Worm (Caenorhabditis elegans) whole organism, L2 larva: ENCODE data around the gene gst-27.

Experiments
- C34F6.9 ChIP-seq: fragments of 150-350 bp; optimal IDR thresholded peaks from 2 replicates; lab custom pipeline; 2014; ENCODE audit warnings: missing biosample characterization, missing genetic modification characterization
- F13H6.1 ChIP-seq: sonication (generic microtip); optimal IDR thresholded peaks from 2 replicates; lab custom pipeline; 2016; ENCODE audit warnings: missing genetic modification characterization, missing compliant biosample characterization
- R02D3.7 ChIP-seq: fragments of 150-350 bp; optimal IDR thresholded peaks from 2 replicates; lab custom pipeline; 2014; ENCODE audit warnings: missing biosample characterization, missing genetic modification characterization
- Y55F3AM.14 ChIP-seq: fragments of 200-800 bp; sonication (Bioruptor generic); optimal IDR thresholded peaks from 2 replicates; lab custom pipeline; 2018; ENCODE audit warnings: mild to moderate bottlenecking, missing genetic modification characterization, missing compliant biosample characterization
- ZK546.5 ChIP-seq: sonication (generic microtip); optimal IDR thresholded peaks from 2 replicates; lab custom pipeline; 2017; ENCODE audit warnings: missing biosample characterization, missing genetic modification characterization
- alr-1 ChIP-seq: fragments of 150-350 bp; optimal IDR thresholded peaks from 2 replicates; lab custom pipeline; 2014; ENCODE audit warnings: missing biosample characterization, missing genetic modification characterization
- aly-2 ChIP-seq: fragments of 150-350 bp; optimal IDR thresholded peaks from 2 replicates; lab custom pipeline; 2014; ENCODE audit warnings: missing biosample characterization, missing genetic modification characterization
- ama-1 ChIP-seq: fragments of 150-350 bp; optimal IDR thresholded peaks from 2 replicates; lab custom pipeline; 2018; ENCODE audit warnings: inconsistent platforms
- blmp-1 ChIP-seq: sonication (generic microtip); optimal IDR thresholded peaks from 2 replicates; lab custom pipeline; 2017; ENCODE audit warnings: missing genetic modification characterization, mild to moderate bottlenecking, missing compliant biosample characterization, antibody characterized with exemption, moderate library complexity; ENCODE audit not compliant: insufficient read depth
- ceh-16 ChIP-seq: fragments of 150-350 bp; optimal IDR thresholded peaks from 2 replicates; lab custom pipeline; 2014; ENCODE audit warnings: missing biosample characterization, missing genetic modification characterization
- ceh-82 ChIP-seq: fragments of 150-350 bp; optimal IDR thresholded peaks from 2 replicates; lab custom pipeline; 2014; ENCODE audit warnings: missing biosample characterization, missing genetic modification characterization
- crh-2 ChIP-seq: sonication (generic microtip); optimal IDR thresholded peaks from 2 replicates; lab custom pipeline; 2017; ENCODE audit warnings: missing biosample characterization, missing genetic modification characterization
- dmd-4 ChIP-seq: sonication (generic microtip); optimal IDR thresholded peaks from 2 replicates; lab custom pipeline; 2017; ENCODE audit warnings: missing biosample characterization, missing genetic modification characterization
- egl-27 ChIP-seq: sonication (generic microtip); optimal IDR thresholded peaks from 3 replicates; lab custom pipeline; 2017; ENCODE audit warnings: missing biosample characterization, missing genetic modification reagents, missing genetic modification characterization
- elt-1 ChIP-seq: fragments of 150-350 bp; optimal IDR thresholded peaks from 2 replicates; lab custom pipeline; 2014; ENCODE audit warnings: missing biosample characterization, missing genetic modification characterization
- elt-3 ChIP-seq: sonication (generic microtip); optimal IDR thresholded peaks from 2 replicates; lab custom pipeline; 2017; ENCODE audit warnings: missing biosample characterization, missing genetic modification characterization
- fos-1 ChIP-seq: fragments of 150-350 bp; optimal IDR thresholded peaks from 2 replicates; lab custom pipeline; 2014; ENCODE audit warnings: missing biosample characterization, missing genetic modification characterization
- gmeb-1 ChIP-seq: fragments of 150-350 bp; optimal IDR thresholded peaks from 2 replicates; lab custom pipeline; 2014; ENCODE audit warnings: missing biosample characterization, missing genetic modification characterization
- lin-11 ChIP-seq: fragments of 150-350 bp; sonication (generic microtip); optimal IDR thresholded peaks from 2 replicates; lab custom pipeline; 2014; ENCODE audit warnings: missing biosample characterization, missing genetic modification characterization, inconsistent platforms, mixed read lengths
- lin-13 ChIP-seq: fragments of 150-350 bp; optimal IDR thresholded peaks from 2 replicates; lab custom pipeline; 2014; ENCODE audit warnings: missing biosample characterization, missing genetic modification reagents, missing genetic modification characterization
- lin-39 ChIP-seq: fragments of 150-350 bp; optimal IDR thresholded peaks from 2 replicates; lab custom pipeline; 2014; ENCODE audit warnings: missing biosample characterization, missing genetic modification reagents, missing genetic modification characterization
- lsy-2 ChIP-seq, 2 experiments: fragments of 150-350 bp in 1 of 2; sonication (generic microtip) in 1 of 2; optimal IDR thresholded peaks; 2 replicates each; lab custom pipeline; 2014 to 2017; ENCODE audit warnings: missing biosample characterization in 2 of 2, missing genetic modification characterization in 2 of 2
- mab-5 ChIP-seq: fragments of 150-350 bp; optimal IDR thresholded peaks from 2 replicates; lab custom pipeline; 2014; ENCODE audit warnings: missing biosample characterization, missing genetic modification characterization
- mbf-1 ChIP-seq: sonication (generic microtip); optimal IDR thresholded peaks from 2 replicates; lab custom pipeline; 2017; ENCODE audit warnings: missing biosample characterization, missing genetic modification characterization
- nhr-10 ChIP-seq: sonication (generic microtip); optimal IDR thresholded peaks from 2 replicates; lab custom pipeline; 2017; ENCODE audit warnings: missing biosample characterization, missing genetic modification characterization
- nhr-11 ChIP-seq: fragments of 150-350 bp; optimal IDR thresholded peaks from 2 replicates; lab custom pipeline; 2014; ENCODE audit warnings: missing biosample characterization, missing genetic modification characterization
- nhr-12 ChIP-seq: fragments of 150-350 bp; optimal IDR thresholded peaks from 2 replicates; lab custom pipeline; 2014; ENCODE audit warnings: missing biosample characterization, missing genetic modification characterization
- nhr-129 ChIP-seq: fragments of 150-350 bp; optimal IDR thresholded peaks from 2 replicates; lab custom pipeline; 2014; ENCODE audit warnings: missing biosample characterization, missing genetic modification characterization
- nhr-21 ChIP-seq: fragments of 150-350 bp; optimal IDR thresholded peaks from 2 replicates; lab custom pipeline; 2014; ENCODE audit warnings: missing biosample characterization, missing genetic modification characterization
- nhr-237 ChIP-seq: fragments of 150-350 bp; optimal IDR thresholded peaks from 2 replicates; lab custom pipeline; 2014; ENCODE audit warnings: missing biosample characterization, missing genetic modification characterization
- nhr-25 ChIP-seq: fragments of 150-350 bp; sonication (generic microtip); optimal IDR thresholded peaks from 3 replicates; lab custom pipeline; 2014; ENCODE audit warnings: missing biosample characterization, missing genetic modification characterization
- nhr-6 ChIP-seq: fragments of 150-350 bp; optimal IDR thresholded peaks from 2 replicates; lab custom pipeline; 2014; ENCODE audit warnings: missing biosample characterization, missing genetic modification characterization
- nhr-77 ChIP-seq: fragments of 150-350 bp; optimal IDR thresholded peaks from 2 replicates; lab custom pipeline; 2014; ENCODE audit warnings: missing biosample characterization, missing genetic modification characterization
- peb-1 ChIP-seq: fragments of 150-350 bp; optimal IDR thresholded peaks from 2 replicates; lab custom pipeline; 2014; ENCODE audit warnings: missing biosample characterization, missing genetic modification characterization
- sem-4 ChIP-seq: fragments of 150-350 bp; optimal IDR thresholded peaks from 2 replicates; lab custom pipeline; 2014; ENCODE audit warnings: missing biosample characterization, missing genetic modification reagents, missing genetic modification characterization
- skn-1 ChIP-seq: sonication (generic microtip); optimal IDR thresholded peaks from 2 replicates; lab custom pipeline; 2017; ENCODE audit warnings: missing biosample characterization, missing genetic modification characterization
- sma-3 ChIP-seq: sonication (generic microtip); optimal IDR thresholded peaks from 2 replicates; lab custom pipeline; 2016; ENCODE audit warnings: missing genetic modification reagents, missing genetic modification characterization, missing compliant biosample characterization
- sma-9 ChIP-seq, 2 experiments: fragments of 150-350 bp in 1 of 2; sonication (generic microtip) in 1 of 2; optimal IDR thresholded peaks; 2 replicates each; lab custom pipeline; 2014 to 2016; ENCODE audit warnings: missing genetic modification characterization in 2 of 2, mild to moderate bottlenecking in 1 of 2, missing biosample characterization in 1 of 2, missing compliant biosample characterization in 1 of 2, missing genetic modification reagents in 1 of 2, moderate library complexity in 1 of 2
- snpc-4 ChIP-seq: fragments of 150-350 bp; optimal IDR thresholded peaks from 2 replicates; lab custom pipeline; 2014; ENCODE audit warnings: missing biosample characterization, missing genetic modification characterization
- unc-39 ChIP-seq: fragments of 150-350 bp; optimal IDR thresholded peaks from 2 replicates; lab custom pipeline; 2014; ENCODE audit warnings: missing biosample characterization, missing genetic modification characterization
- unc-55 ChIP-seq: fragments of 150-350 bp; sonication (generic microtip); optimal IDR thresholded peaks from 3 replicates; lab custom pipeline; 2014; ENCODE audit warnings: missing biosample characterization, missing genetic modification reagents, missing genetic modification characterization
- unc-62 ChIP-seq: fragments of 150-350 bp; optimal IDR thresholded peaks from 2 replicates; lab custom pipeline; 2014; ENCODE audit warnings: missing biosample characterization, missing genetic modification reagents, missing genetic modification characterization
- zag-1 ChIP-seq: fragments of 150-350 bp; optimal IDR thresholded peaks from 2 replicates; lab custom pipeline; 2014; ENCODE audit warnings: missing biosample characterization, missing genetic modification characterization
- ztf-1 ChIP-seq: fragments of 200-800 bp; sonication (Bioruptor generic); conservative IDR thresholded peaks from 2 replicates; pipeline ENCODE4 v1.3.6; 2022; ENCODE audit warnings: missing genetic modification characterization, missing compliant biosample characterization
- ztf-11 ChIP-seq: sonication (generic microtip); optimal IDR thresholded peaks from 2 replicates; lab custom pipeline; 2017; ENCODE audit warnings: missing biosample characterization, missing genetic modification characterization
- ztf-4 ChIP-seq: fragments of 150-350 bp; optimal IDR thresholded peaks from 2 replicates; lab custom pipeline; 2014; ENCODE audit warnings: missing biosample characterization, missing genetic modification characterization

gst-27 gene

DNA sequence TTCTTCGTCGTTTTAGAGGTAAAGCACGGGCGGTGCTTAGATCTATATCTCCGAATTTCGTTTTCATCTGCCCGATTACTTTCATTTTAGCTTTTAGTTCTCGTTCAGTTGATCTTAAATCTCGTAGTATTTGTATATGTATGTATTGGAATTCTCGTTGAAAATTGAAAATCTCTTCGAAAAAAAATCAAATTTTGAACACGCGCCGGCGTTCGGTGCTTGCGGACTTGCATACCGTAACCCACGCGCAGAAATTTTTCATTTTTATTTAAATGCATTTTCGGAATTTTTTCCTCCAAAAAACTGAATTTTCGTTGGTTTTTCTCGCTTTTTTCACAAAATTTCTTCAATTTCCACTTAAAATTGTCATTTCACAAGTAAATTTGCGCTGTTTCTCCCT, 42.6 kb upstream of the gst-27 start:
- TF ChIP-seq gmeb-1 (tag; lab: Kevin White, UChicago), result peak; percentile 32
- no peak for TF ChIP-seq sma-9 (GFP tag; optimal IDR thresholded peaks at IDR 0.05; lab: Kevin White, UChicago)
- TF ChIP-seq sma-9 (tag; optimal IDR thresholded peaks at IDR 0.05; lab: Kevin White, UChicago), result no peak
- TF ChIP-seq lsy-2 (tag; optimal IDR thresholded peaks at IDR 0.05; lab: Kevin White, UChicago), result peak; percentile 53 to 91
- peak; percentile 2 for TF ChIP-seq ama-1 (lab: Kevin White, UChicago)

DNA sequence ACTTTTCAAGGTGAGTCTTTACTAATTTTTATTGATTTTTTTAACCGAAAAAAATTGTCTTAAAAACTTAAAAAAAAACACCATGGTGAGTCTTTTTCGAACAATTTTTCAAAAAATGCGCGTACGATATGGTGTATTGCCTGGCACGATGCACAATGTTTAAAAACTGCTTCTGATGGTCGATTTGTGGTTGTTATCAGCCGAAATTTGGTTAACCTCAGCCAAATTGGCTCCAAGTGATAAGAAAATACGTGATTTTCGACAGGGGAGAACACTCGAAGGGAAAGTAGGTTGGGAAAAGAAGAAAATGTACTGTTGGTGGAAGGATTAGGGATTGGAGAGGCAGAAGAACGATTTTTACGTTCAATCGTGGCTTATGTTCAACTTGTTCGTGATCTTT, 42.0 kb upstream of the gst-27 start:
- TF ChIP-seq sma-9 (GFP tag; optimal IDR thresholded peaks at IDR 0.05; lab: Kevin White, UChicago) (peak; percentile 31), sma-9 (tag; optimal IDR thresholded peaks at IDR 0.05; lab: Kevin White, UChicago) (no peak), ceh-82 (no peak), unc-55 (no peak), alr-1 (no peak), nhr-237 (tag; lab: Kevin White, UChicago) (no peak), ztf-11 (tag; lab: Kevin White, UChicago) (no peak), mbf-1 (no peak), lin-11 (no peak), gmeb-1 (tag; lab: Kevin White, UChicago) (no peak), lin-39 (tag; lab: Kevin White, UChicago) (no peak), unc-62 (no peak), blmp-1 (no peak), fos-1 (tag; lab: Kevin White, UChicago) (peak; percentile 38)

DNA sequence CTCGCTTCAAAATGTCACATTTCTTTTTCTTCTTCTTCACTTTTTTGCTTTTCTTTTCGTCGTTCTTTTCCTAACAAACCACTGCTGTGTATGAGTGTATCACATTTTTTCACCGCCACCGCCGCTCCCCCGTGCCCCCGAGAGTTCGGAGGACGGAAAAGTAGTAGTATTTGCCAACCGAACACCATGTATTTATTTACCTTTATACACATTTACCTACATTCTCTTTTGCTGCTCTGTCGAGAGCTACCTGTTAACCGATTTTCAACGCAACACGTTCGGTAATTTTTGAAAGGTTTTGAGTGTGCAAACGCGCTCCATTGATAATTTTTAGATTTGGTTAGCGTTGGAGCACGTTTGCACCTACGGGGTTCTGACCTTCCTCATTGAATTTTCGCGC, 40.7 kb upstream of the gst-27 start:
- peak; percentile 0 for TF ChIP-seq F13H6.1 (tag; lab: Kevin White, UChicago)
- TF ChIP-seq peb-1 (tag; lab: Kevin White, UChicago), result no peak

DNA sequence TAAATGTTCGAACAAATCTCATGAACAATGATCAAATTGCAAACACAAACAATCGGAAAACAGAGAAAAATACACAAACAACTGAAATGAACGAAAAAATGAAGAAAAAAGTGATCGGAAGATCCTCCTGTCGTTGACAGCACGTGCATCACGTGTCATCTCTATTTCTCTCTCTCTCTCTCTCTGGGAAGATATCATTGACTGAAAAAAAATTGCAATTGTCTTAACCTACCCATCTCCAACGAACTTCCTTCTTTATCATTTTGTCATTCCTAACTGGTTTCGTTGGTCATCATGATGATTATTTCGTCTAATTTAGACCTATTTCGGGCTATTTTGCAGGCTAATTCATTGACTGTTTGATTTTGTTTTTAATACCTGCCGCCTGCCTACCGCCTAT, 39.8 kb upstream of the gst-27 start:
- TF ChIP-seq ztf-4 (tag; lab: Kevin White, UChicago), result no peak
- no peak for TF ChIP-seq alr-1
- TF ChIP-seq C34F6.9, result peak; percentile 38
- TF ChIP-seq F13H6.1 (tag; lab: Kevin White, UChicago), result peak; percentile 18
- no peak for TF ChIP-seq nhr-77 (tag; lab: Kevin White, UChicago)
- TF ChIP-seq snpc-4, result no peak
- peak in 1 of 2 experiments; percentile 56 for TF ChIP-seq lsy-2 (tag; optimal IDR thresholded peaks at IDR 0.05; lab: Kevin White, UChicago)
- no peak for TF ChIP-seq lin-11
- TF ChIP-seq sma-3 (GFP tag; lab: Kevin White, UChicago), result peak; percentile 81
- TF ChIP-seq mab-5 (tag; lab: Kevin White, UChicago), result no peak
- no peak for TF ChIP-seq R02D3.7
- no peak for TF ChIP-seq nhr-237 (tag; lab: Kevin White, UChicago)
- no peak for TF ChIP-seq ceh-16 (tag; lab: Kevin White, UChicago)
- no peak for TF ChIP-seq nhr-12 (tag; lab: Kevin White, UChicago)
- no peak for TF ChIP-seq elt-3 (tag; lab: Kevin White, UChicago)
- peak; percentile 71 for TF ChIP-seq nhr-25
- TF ChIP-seq sem-4 (tag; lab: Kevin White, UChicago), result no peak
- no peak for TF ChIP-seq Y55F3AM.14
- TF ChIP-seq fos-1 (tag; lab: Kevin White, UChicago), result peak; percentile 31
- TF ChIP-seq peb-1 (tag; lab: Kevin White, UChicago), result no peak
- TF ChIP-seq ama-1 (lab: Kevin White, UChicago), result no peak
- TF ChIP-seq lin-39 (tag; lab: Kevin White, UChicago), result no peak
- peak; percentile 44 for TF ChIP-seq nhr-21 (tag; lab: Kevin White, UChicago)
- TF ChIP-seq nhr-10, result no peak
- no peak for TF ChIP-seq ZK546.5 (tag; lab: Kevin White, UChicago)
- no peak for TF ChIP-seq unc-39
- TF ChIP-seq lin-13 (GFP tag; lab: Kevin White, UChicago), result peak; percentile 23
- peak; percentile 58 for TF ChIP-seq nhr-129
- no peak for TF ChIP-seq ztf-1 (GFP tag; lab: Robert Waterston, UW)
- TF ChIP-seq nhr-6 (tag; lab: Kevin White, UChicago), result peak; percentile 7
- TF ChIP-seq aly-2 (tag; lab: Kevin White, UChicago), result no peak
- no peak for TF ChIP-seq zag-1 (tag; lab: Kevin White, UChicago)
- TF ChIP-seq gmeb-1 (tag; lab: Kevin White, UChicago), result no peak
- TF ChIP-seq unc-55, result no peak
- no peak for TF ChIP-seq nhr-11 (tag; lab: Kevin White, UChicago)
- TF ChIP-seq elt-1 (tag; lab: Kevin White, UChicago), result no peak
- no peak for TF ChIP-seq ztf-11 (tag; lab: Kevin White, UChicago)
- peak; percentile 5 for TF ChIP-seq egl-27 (tag; lab: Kevin White, UChicago)
- peak; percentile 93 for TF ChIP-seq sma-9 (GFP tag; optimal IDR thresholded peaks at IDR 0.05; lab: Kevin White, UChicago)
- TF ChIP-seq sma-9 (tag; optimal IDR thresholded peaks at IDR 0.05; lab: Kevin White, UChicago), result no peak
- peak; percentile 72 for TF ChIP-seq crh-2
- no peak for TF ChIP-seq skn-1 (tag; lab: Kevin White, UChicago)
- TF ChIP-seq mbf-1, result no peak
- no peak for TF ChIP-seq ceh-82
- no peak for TF ChIP-seq unc-62
- peak; percentile 67 for TF ChIP-seq blmp-1
- TF ChIP-seq dmd-4, result no peak
